Fruit fly (Drosophila melanogaster) whole organism, wandering third instar larva: ENCODE data around the gene CG8924.

Source experiments
- Abd-B ChIP-seq: fragments of >200 bp; optimal IDR thresholded peaks from 2 replicates; lab custom pipeline; 2017; ENCODE audit warnings: missing biosample characterization, missing genetic modification characterization
- CG32264 ChIP-seq: fragments of 200-800 bp; sonication (Bioruptor generic); optimal IDR thresholded peaks from 2 replicates; lab custom pipeline; 2016; ENCODE audit warnings: missing biosample characterization, missing genetic modification characterization
- CG9705 ChIP-seq: fragments of 200-800 bp; sonication (Bioruptor generic); optimal IDR thresholded peaks from 2 replicates; lab custom pipeline; 2018; ENCODE audit warnings: missing biosample characterization, mild to moderate bottlenecking, missing genetic modification characterization
- Dfd ChIP-seq: fragments of >200 bp; optimal IDR thresholded peaks from 2 replicates; lab custom pipeline; 2017; ENCODE audit warnings: missing biosample characterization, missing genetic modification characterization
- GATAd ChIP-seq: sonication (Bioruptor generic); optimal IDR thresholded peaks from 2 replicates; lab custom pipeline; 2016; ENCODE audit warnings: missing biosample characterization, missing genetic modification characterization
- HLH106 ChIP-seq: fragments of 200-800 bp; optimal IDR thresholded peaks from 3 replicates; lab custom pipeline; 2019; ENCODE audit warnings: missing biosample characterization, mild to moderate bottlenecking, missing genetic modification characterization, moderate library complexity
- Hnf4 ChIP-seq: fragments of 200-800 bp; sonication (Bioruptor generic); optimal IDR thresholded peaks from 2 replicates; lab custom pipeline; 2016; ENCODE audit warnings: missing biosample characterization, mild to moderate bottlenecking, missing genetic modification characterization
- Hr78 ChIP-seq: fragments of >200 bp; optimal IDR thresholded peaks from 2 replicates; lab custom pipeline; 2017; ENCODE audit warnings: missing biosample characterization, missing genetic modification characterization
- Myc ChIP-seq: fragments of >200 bp; optimal IDR thresholded peaks from 2 replicates; lab custom pipeline; 2017
- N ChIP-seq: fragments of >200 bp; optimal IDR thresholded peaks from 2 replicates; lab custom pipeline; 2018; ENCODE audit warnings: missing biosample characterization, missing external identifiers, missing genetic modification characterization
- OdsH ChIP-seq: fragments of 200-800 bp; sonication (Bioruptor generic); optimal IDR thresholded peaks from 2 replicates; lab custom pipeline; 2016; ENCODE audit warnings: missing biosample characterization, mild to moderate bottlenecking, missing genetic modification characterization
- Rel ChIP-seq, 2 experiments: fragments of 200-800 bp; sonication (Bioruptor generic) in 1 of 2; optimal IDR thresholded peaks; 2 replicates in 1 of 2; 3 replicates in 1 of 2; lab custom pipeline; 2016 to 2019; ENCODE audit warnings: mild to moderate bottlenecking in 2 of 2, missing biosample characterization in 2 of 2, missing genetic modification characterization in 2 of 2, moderate library complexity in 1 of 2
- Sp1 ChIP-seq: fragments of 200-800 bp; sonication (Bioruptor generic); optimal IDR thresholded peaks from 3 replicates; lab custom pipeline; 2019; ENCODE audit warnings: missing biosample characterization, mild to moderate bottlenecking, missing genetic modification characterization, moderate library complexity
- br ChIP-seq: fragments of 200-800 bp; sonication (Bioruptor generic); optimal IDR thresholded peaks from 2 replicates; lab custom pipeline; 2016; ENCODE audit warnings: missing biosample characterization, missing genetic modification characterization
- dl ChIP-seq, 2 experiments: fragments of 175-275, 200-275 bp in 1 of 2; fragments of 200-275 bp in 1 of 2; sonication (Bioruptor generic); optimal IDR thresholded peaks; lab custom pipeline; 2018; ENCODE audit warnings: mild to moderate bottlenecking in 2 of 2, missing biosample characterization in 2 of 2, missing genetic modification characterization in 2 of 2, moderate library complexity in 2 of 2; ENCODE audit not compliant: partially characterized antibody in 2 of 2, insufficient read depth in 1 of 2
- dmrt93B ChIP-seq: fragments of 200-800 bp; sonication (Bioruptor generic); optimal IDR thresholded peaks from 2 replicates; lab custom pipeline; 2018; ENCODE audit warnings: missing biosample characterization, mild to moderate bottlenecking, missing genetic modification characterization
- foxo ChIP-seq, 2 experiments: fragments of 200-800 bp; sonication (Bioruptor generic); optimal IDR thresholded peaks; 2 replicates in 1 of 2; 3 replicates in 1 of 2; lab custom pipeline; 2016 to 2017; ENCODE audit warnings: missing biosample characterization in 2 of 2, missing genetic modification characterization in 2 of 2
- jim ChIP-seq: fragments of 175-275, 200-325 bp; sonication (Bioruptor generic); optimal IDR thresholded peaks from 2 replicates; lab custom pipeline; 2016; ENCODE audit warnings: missing biosample characterization, mild to moderate bottlenecking, missing genetic modification characterization
- lola ChIP-seq: fragments of >200 bp; optimal IDR thresholded peaks from 2 replicates; lab custom pipeline; 2017; ENCODE audit warnings: missing biosample characterization, missing genetic modification characterization
- rgr ChIP-seq: fragments of 200-800 bp; sonication (Bioruptor generic); optimal IDR thresholded peaks from 3 replicates; lab custom pipeline; 2016; ENCODE audit warnings: missing biosample characterization, mild to moderate bottlenecking, missing genetic modification characterization
- sv ChIP-seq: fragments of 200-800 bp; sonication (Bioruptor generic); optimal IDR thresholded peaks from 3 replicates; lab custom pipeline; 2016; ENCODE audit warnings: missing biosample characterization, missing genetic modification characterization
- tai ChIP-seq: sonication (Bioruptor generic); optimal IDR thresholded peaks from 2 replicates; lab custom pipeline; 2016; ENCODE audit warnings: missing biosample characterization, missing genetic modification characterization
- usp ChIP-seq: fragments of >200 bp; optimal IDR thresholded peaks from 2 replicates; lab custom pipeline; 2017; ENCODE audit warnings: missing biosample characterization, missing genetic modification characterization
- woc ChIP-seq: sonication (Bioruptor generic); optimal IDR thresholded peaks from 2 replicates; lab custom pipeline; 2016; ENCODE audit warnings: missing biosample characterization, mild to moderate bottlenecking, missing genetic modification characterization

CG8924 gene

dm6 chrX:15983501-15983900 lies 42.6 kb downstream of the CG8924 start, which contains the start of gene Slc25A46a:
Gene Slc25A46a, plus strand, starts transcription at chrX:15983772.
- TF ChIP-seq woc (GFP tag; lab: Kevin White, UChicago): peak; percentile 7
- no peak for TF ChIP-seq Dfd
- no peak for TF ChIP-seq rgr
- peak; percentile 8 for TF ChIP-seq HLH106 (tag; lab: Kevin White, UChicago)
- TF ChIP-seq, all 38 proteins: peak for 2

dm6 chrX:15986654-15987053 lies 45.8 kb downstream of the CG8924 start, which contains the start of gene ND-20:
Gene ND-20, minus strand, starts transcription at chrX:15986808.
- TF ChIP-seq dmrt93B (GFP tag; lab: Kevin White, UChicago): no peak
- peak; percentile 60 for TF ChIP-seq woc (GFP tag; lab: Kevin White, UChicago)
- no peak for TF ChIP-seq Sp1 (GFP tag; lab: Kevin White, UChicago)
- peak; percentile 4 for TF ChIP-seq HLH106 (tag; lab: Kevin White, UChicago)
- TF ChIP-seq sv: peak; percentile 1
- no peak for TF ChIP-seq Rel (GFP tag; optimal IDR thresholded peaks at IDR 0.05; lab: Kevin White, UChicago)
- TF ChIP-seq Rel (tag; optimal IDR thresholded peaks at IDR 0.05; lab: Kevin White, UChicago): no peak
- TF ChIP-seq tai (GFP tag; lab: Kevin White, UChicago): no peak
- no peak for TF ChIP-seq Hnf4 (GFP tag; lab: Kevin White, UChicago)
- TF ChIP-seq foxo (GFP tag; optimal IDR thresholded peaks at IDR 0.05; lab: Kevin White, UChicago): peak in 1 of 2 experiments; percentile 8
- TF ChIP-seq N: peak; percentile 98
- peak; percentile 86 for TF ChIP-seq Hr78 (GFP tag; lab: Kevin White, UChicago)
- TF ChIP-seq CG32264 (GFP tag; lab: Kevin White, UChicago): no peak
- TF ChIP-seq Abd-B (GFP tag; lab: Kevin White, UChicago): peak; percentile 17

DNA sequence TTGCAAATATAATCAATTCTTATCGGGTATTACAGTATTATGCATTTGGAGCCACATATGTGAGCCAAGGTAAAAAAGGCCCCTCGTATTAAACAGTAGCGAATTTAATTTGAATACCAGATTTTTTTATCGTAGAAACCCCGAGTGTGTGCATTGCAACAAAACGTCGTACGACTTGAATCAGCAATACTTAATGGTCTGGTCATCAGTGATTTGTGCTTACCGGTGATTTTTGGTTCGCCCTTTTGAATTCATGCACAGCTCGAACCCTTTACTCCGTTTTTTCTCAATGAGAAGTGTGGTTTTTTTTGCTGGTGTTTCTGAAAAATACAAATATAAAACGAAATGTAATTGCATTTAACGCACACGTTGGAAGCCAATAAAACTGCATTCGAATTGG lies 48.8 kb downstream of the CG8924 start:
- no peak for TF ChIP-seq tai (GFP tag; lab: Kevin White, UChicago)

- peak; percentile 2 for TF ChIP-seq HLH106 (tag; lab: Kevin White, UChicago)
- TF ChIP-seq Hr78 (GFP tag; lab: Kevin White, UChicago): no peak
- TF ChIP-seq Rel (GFP tag; optimal IDR thresholded peaks at IDR 0.05; lab: Kevin White, UChicago): no peak
- TF ChIP-seq Rel (tag; optimal IDR thresholded peaks at IDR 0.05; lab: Kevin White, UChicago): peak; percentile 18
Observed at dm6 chrX:15991618-15992526, 51.0 kb downstream of the CG8924 start, which contains the start of the genes CG46312, eIF5 and exd. Gene CG46312, minus strand, starts transcription at chrX:15991974. Gene eIF5, minus strand, starts transcription at chrX:15991974. Gene exd, plus strand, starts transcription at chrX:15992468.

- no peak for TF ChIP-seq lola (GFP tag; lab: Kevin White, UChicago)
- TF ChIP-seq CG32264 (GFP tag; lab: Kevin White, UChicago): no peak
- no peak for TF ChIP-seq Myc (lab: Kevin White, UChicago)
- TF ChIP-seq OdsH (GFP tag; lab: Kevin White, UChicago): no peak
- TF ChIP-seq HLH106 (tag; lab: Kevin White, UChicago): no peak
- TF ChIP-seq GATAd (GFP tag; lab: Kevin White, UChicago): no peak
- no peak for TF ChIP-seq br (GFP tag; lab: Kevin White, UChicago)
- no peak for TF ChIP-seq CG9705 (GFP tag; lab: Kevin White, UChicago)
- TF ChIP-seq usp (GFP tag; lab: Kevin White, UChicago): no peak
- TF ChIP-seq dl (GFP tag; optimal IDR thresholded peaks at IDR 0.05; lab: Kevin White, UChicago; ENCODE audit: insufficient read depth in 1 of 2, partially characterized antibody in 2 of 2): no peak
- no peak for TF ChIP-seq jim (GFP tag; lab: Kevin White, UChicago)
Observed at dm6 chrX:15992527-15992897, 51.6 kb downstream of the CG8924 start.
